Worm (Caenorhabditis elegans) whole organism, L2 larva: ENCODE data around the gene isw-1.

Experiments used
- C34F6.9 ChIP-seq: fragments of 150-350 bp; optimal IDR thresholded peaks from 2 replicates; lab custom pipeline; 2014; ENCODE audit warnings: missing biosample characterization, missing genetic modification characterization
- F13H6.1 ChIP-seq: sonication (generic microtip); optimal IDR thresholded peaks from 2 replicates; lab custom pipeline; 2016; ENCODE audit warnings: missing genetic modification characterization, missing compliant biosample characterization
- Y55F3AM.14 ChIP-seq: fragments of 200-800 bp; sonication (Bioruptor generic); optimal IDR thresholded peaks from 2 replicates; lab custom pipeline; 2018; ENCODE audit warnings: mild to moderate bottlenecking, missing genetic modification characterization, missing compliant biosample characterization
- ZK546.5 ChIP-seq: sonication (generic microtip); optimal IDR thresholded peaks from 2 replicates; lab custom pipeline; 2017; ENCODE audit warnings: missing biosample characterization, missing genetic modification characterization
- alr-1 ChIP-seq: fragments of 150-350 bp; optimal IDR thresholded peaks from 2 replicates; lab custom pipeline; 2014; ENCODE audit warnings: missing biosample characterization, missing genetic modification characterization
- aly-2 ChIP-seq: fragments of 150-350 bp; optimal IDR thresholded peaks from 2 replicates; lab custom pipeline; 2014; ENCODE audit warnings: missing biosample characterization, missing genetic modification characterization
- ama-1 ChIP-seq: fragments of 150-350 bp; optimal IDR thresholded peaks from 2 replicates; lab custom pipeline; 2018; ENCODE audit warnings: inconsistent platforms
- blmp-1 ChIP-seq: sonication (generic microtip); optimal IDR thresholded peaks from 2 replicates; lab custom pipeline; 2017; ENCODE audit warnings: missing genetic modification characterization, mild to moderate bottlenecking, missing compliant biosample characterization, antibody characterized with exemption, moderate library complexity; ENCODE audit not compliant: insufficient read depth
- ceh-16 ChIP-seq: fragments of 150-350 bp; optimal IDR thresholded peaks from 2 replicates; lab custom pipeline; 2014; ENCODE audit warnings: missing biosample characterization, missing genetic modification characterization
- crh-2 ChIP-seq: sonication (generic microtip); optimal IDR thresholded peaks from 2 replicates; lab custom pipeline; 2017; ENCODE audit warnings: missing biosample characterization, missing genetic modification characterization
- egl-27 ChIP-seq: sonication (generic microtip); optimal IDR thresholded peaks from 3 replicates; lab custom pipeline; 2017; ENCODE audit warnings: missing biosample characterization, missing genetic modification reagents, missing genetic modification characterization
- elt-3 ChIP-seq: sonication (generic microtip); optimal IDR thresholded peaks from 2 replicates; lab custom pipeline; 2017; ENCODE audit warnings: missing biosample characterization, missing genetic modification characterization
- fos-1 ChIP-seq: fragments of 150-350 bp; optimal IDR thresholded peaks from 2 replicates; lab custom pipeline; 2014; ENCODE audit warnings: missing biosample characterization, missing genetic modification characterization
- gmeb-1 ChIP-seq: fragments of 150-350 bp; optimal IDR thresholded peaks from 2 replicates; lab custom pipeline; 2014; ENCODE audit warnings: missing biosample characterization, missing genetic modification characterization
- lin-13 ChIP-seq: fragments of 150-350 bp; optimal IDR thresholded peaks from 2 replicates; lab custom pipeline; 2014; ENCODE audit warnings: missing biosample characterization, missing genetic modification reagents, missing genetic modification characterization
- lin-39 ChIP-seq: fragments of 150-350 bp; optimal IDR thresholded peaks from 2 replicates; lab custom pipeline; 2014; ENCODE audit warnings: missing biosample characterization, missing genetic modification reagents, missing genetic modification characterization
- lsy-2 ChIP-seq, 2 experiments: fragments of 150-350 bp in 1 of 2; sonication (generic microtip) in 1 of 2; optimal IDR thresholded peaks; 2 replicates each; lab custom pipeline; 2014 to 2017; ENCODE audit warnings: missing biosample characterization in 2 of 2, missing genetic modification characterization in 2 of 2
- mbf-1 ChIP-seq: sonication (generic microtip); optimal IDR thresholded peaks from 2 replicates; lab custom pipeline; 2017; ENCODE audit warnings: missing biosample characterization, missing genetic modification characterization
- mdl-1 ChIP-seq, 2 experiments: fragments of 150-350 bp in 1 of 2; sonication (generic microtip) in 1 of 2; optimal IDR thresholded peaks; 2 replicates each; lab custom pipeline; 2017; ENCODE audit warnings: missing biosample characterization in 2 of 2, missing genetic modification characterization in 2 of 2
- nhr-11 ChIP-seq: fragments of 150-350 bp; optimal IDR thresholded peaks from 2 replicates; lab custom pipeline; 2014; ENCODE audit warnings: missing biosample characterization, missing genetic modification characterization
- nhr-12 ChIP-seq: fragments of 150-350 bp; optimal IDR thresholded peaks from 2 replicates; lab custom pipeline; 2014; ENCODE audit warnings: missing biosample characterization, missing genetic modification characterization
- nhr-129 ChIP-seq: fragments of 150-350 bp; optimal IDR thresholded peaks from 2 replicates; lab custom pipeline; 2014; ENCODE audit warnings: missing biosample characterization, missing genetic modification characterization
- nhr-237 ChIP-seq: fragments of 150-350 bp; optimal IDR thresholded peaks from 2 replicates; lab custom pipeline; 2014; ENCODE audit warnings: missing biosample characterization, missing genetic modification characterization
- nhr-25 ChIP-seq: fragments of 150-350 bp; sonication (generic microtip); optimal IDR thresholded peaks from 3 replicates; lab custom pipeline; 2014; ENCODE audit warnings: missing biosample characterization, missing genetic modification characterization
- nhr-6 ChIP-seq: fragments of 150-350 bp; optimal IDR thresholded peaks from 2 replicates; lab custom pipeline; 2014; ENCODE audit warnings: missing biosample characterization, missing genetic modification characterization
- nhr-77 ChIP-seq: fragments of 150-350 bp; optimal IDR thresholded peaks from 2 replicates; lab custom pipeline; 2014; ENCODE audit warnings: missing biosample characterization, missing genetic modification characterization
- peb-1 ChIP-seq: fragments of 150-350 bp; optimal IDR thresholded peaks from 2 replicates; lab custom pipeline; 2014; ENCODE audit warnings: missing biosample characterization, missing genetic modification characterization
- sem-4 ChIP-seq: fragments of 150-350 bp; optimal IDR thresholded peaks from 2 replicates; lab custom pipeline; 2014; ENCODE audit warnings: missing biosample characterization, missing genetic modification reagents, missing genetic modification characterization
- skn-1 ChIP-seq: sonication (generic microtip); optimal IDR thresholded peaks from 2 replicates; lab custom pipeline; 2017; ENCODE audit warnings: missing biosample characterization, missing genetic modification characterization
- sma-9 ChIP-seq, 2 experiments: fragments of 150-350 bp in 1 of 2; sonication (generic microtip) in 1 of 2; optimal IDR thresholded peaks; 2 replicates each; lab custom pipeline; 2014 to 2016; ENCODE audit warnings: missing genetic modification characterization in 2 of 2, mild to moderate bottlenecking in 1 of 2, missing biosample characterization in 1 of 2, missing compliant biosample characterization in 1 of 2, missing genetic modification reagents in 1 of 2, moderate library complexity in 1 of 2
- snpc-4 ChIP-seq: fragments of 150-350 bp; optimal IDR thresholded peaks from 2 replicates; lab custom pipeline; 2014; ENCODE audit warnings: missing biosample characterization, missing genetic modification characterization
- unc-39 ChIP-seq: fragments of 150-350 bp; optimal IDR thresholded peaks from 2 replicates; lab custom pipeline; 2014; ENCODE audit warnings: missing biosample characterization, missing genetic modification characterization
- zag-1 ChIP-seq: fragments of 150-350 bp; optimal IDR thresholded peaks from 2 replicates; lab custom pipeline; 2014; ENCODE audit warnings: missing biosample characterization, missing genetic modification characterization
- ztf-1 ChIP-seq: fragments of 200-800 bp; sonication (Bioruptor generic); conservative IDR thresholded peaks from 2 replicates; pipeline ENCODE4 v1.3.6; 2022; ENCODE audit warnings: missing genetic modification characterization, missing compliant biosample characterization
- ztf-4 ChIP-seq: fragments of 150-350 bp; optimal IDR thresholded peaks from 2 replicates; lab custom pipeline; 2014; ENCODE audit warnings: missing biosample characterization, missing genetic modification characterization

Gene isw-1

DNA sequence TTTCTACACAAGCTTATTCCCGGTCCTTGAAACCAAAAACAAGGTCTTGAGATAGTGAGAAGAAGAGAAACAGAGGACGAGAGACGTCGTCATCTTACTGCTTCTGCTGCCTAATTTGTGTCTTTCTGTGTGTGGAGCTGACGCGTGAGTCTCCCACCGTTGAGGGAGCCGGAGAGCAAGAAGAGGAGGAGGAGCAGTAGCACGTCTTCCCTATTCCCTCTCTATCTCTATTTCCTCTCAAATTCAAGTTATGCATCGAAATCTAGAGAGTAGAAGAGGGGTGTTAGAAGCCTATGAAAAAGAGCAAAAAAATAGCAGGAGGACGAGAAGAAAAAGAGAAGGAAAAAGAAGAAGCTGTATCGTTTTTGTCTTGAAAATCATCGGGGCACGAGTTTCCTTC lies 14.7 kb downstream of the isw-1 start (continued):
- no peak for TF ChIP-seq egl-27 (tag; lab: Kevin White, UChicago)
- TF ChIP-seq sem-4, result peak; percentile 26
- no peak for TF ChIP-seq peb-1 (tag; lab: Kevin White, UChicago)
- no peak for TF ChIP-seq aly-2 (tag; lab: Kevin White, UChicago)
- no peak for TF ChIP-seq mbf-1 (tag; lab: Kevin White, UChicago)
- peak; percentile 50 for TF ChIP-seq ztf-4 (tag; lab: Kevin White, UChicago)
- no peak for TF ChIP-seq lin-39 (tag; lab: Kevin White, UChicago)
- peak; percentile 10 to 36 for TF ChIP-seq mdl-1 (tag; optimal IDR thresholded peaks at IDR 0.05; lab: Kevin White, UChicago)

DNA sequence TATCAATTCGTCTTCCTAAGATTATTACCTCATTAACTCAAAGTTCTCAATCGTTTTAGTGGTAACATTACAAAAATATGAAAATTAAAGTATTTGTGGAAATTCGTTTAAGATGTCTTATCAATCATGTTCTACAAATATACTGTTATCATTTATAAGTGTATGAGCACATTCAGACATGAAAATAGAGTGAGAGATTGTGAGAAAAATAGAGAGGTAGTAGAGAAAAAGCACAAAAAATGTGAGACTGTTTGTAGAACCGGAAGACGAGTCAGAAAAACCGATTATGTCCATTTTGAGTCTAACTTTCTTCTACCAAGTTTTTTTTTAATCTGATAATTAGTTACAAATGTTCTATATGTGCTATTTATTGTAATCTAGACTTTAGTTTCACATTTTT lies 16.6 kb downstream of the isw-1 start:
- TF ChIP-seq crh-2 (tag; lab: Kevin White, UChicago) (peak; percentile 11), fos-1 (tag; lab: Kevin White, UChicago) (peak; percentile 93), skn-1 (tag; lab: Kevin White, UChicago) (peak; percentile 24), aly-2 (tag; lab: Kevin White, UChicago) (no peak), ceh-16 (tag; lab: Kevin White, UChicago) (no peak), sma-9 (GFP tag; optimal IDR thresholded peaks at IDR 0.05; lab: Kevin White, UChicago) (peak; percentile 5), sma-9 (tag; optimal IDR thresholded peaks at IDR 0.05; lab: Kevin White, UChicago) (no peak)

DNA sequence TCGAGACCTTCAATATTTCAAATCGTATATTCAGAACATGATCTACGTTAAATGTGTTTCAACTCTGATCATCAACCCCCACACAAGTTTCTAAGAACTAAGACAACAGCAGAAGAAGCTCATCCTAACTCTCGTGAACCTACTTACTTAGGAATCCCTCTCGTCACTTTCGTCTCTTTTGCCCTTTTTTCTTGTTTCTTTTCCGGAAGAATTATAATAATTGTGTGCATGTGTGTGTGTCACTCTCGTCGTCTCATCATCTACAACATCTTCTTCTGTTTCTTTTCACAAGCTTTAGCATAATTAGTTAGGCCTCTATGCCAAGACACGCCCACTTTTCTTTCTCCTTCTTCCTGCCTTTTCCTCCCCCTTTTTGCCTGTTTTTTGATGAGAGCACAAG lies 19.4 kb downstream of the isw-1 start:
- TF ChIP-seq crh-2 (tag; lab: Kevin White, UChicago), result peak; percentile 21
- TF ChIP-seq ztf-1, result no peak
- TF ChIP-seq mdl-1 (tag; optimal IDR thresholded peaks at IDR 0.05; lab: Kevin White, UChicago), result peak in 1 of 2 experiments; percentile 38
- no peak for TF ChIP-seq lin-39 (tag; lab: Kevin White, UChicago)
- TF ChIP-seq lsy-2 (tag; optimal IDR thresholded peaks at IDR 0.05; lab: Kevin White, UChicago), result peak in 1 of 2 experiments; percentile 45
- TF ChIP-seq nhr-25 (tag; lab: Kevin White, UChicago), result no peak
- TF ChIP-seq zag-1 (tag; lab: Kevin White, UChicago), result no peak
- peak; percentile 18 for TF ChIP-seq sma-9 (GFP tag; optimal IDR thresholded peaks at IDR 0.05; lab: Kevin White, UChicago)
- no peak for TF ChIP-seq sma-9 (tag; optimal IDR thresholded peaks at IDR 0.05; lab: Kevin White, UChicago)
- TF ChIP-seq egl-27 (tag; lab: Kevin White, UChicago), result no peak
- TF ChIP-seq nhr-129, result no peak
- TF ChIP-seq C34F6.9 (tag; lab: Kevin White, UChicago), result peak; percentile 58

DNA sequence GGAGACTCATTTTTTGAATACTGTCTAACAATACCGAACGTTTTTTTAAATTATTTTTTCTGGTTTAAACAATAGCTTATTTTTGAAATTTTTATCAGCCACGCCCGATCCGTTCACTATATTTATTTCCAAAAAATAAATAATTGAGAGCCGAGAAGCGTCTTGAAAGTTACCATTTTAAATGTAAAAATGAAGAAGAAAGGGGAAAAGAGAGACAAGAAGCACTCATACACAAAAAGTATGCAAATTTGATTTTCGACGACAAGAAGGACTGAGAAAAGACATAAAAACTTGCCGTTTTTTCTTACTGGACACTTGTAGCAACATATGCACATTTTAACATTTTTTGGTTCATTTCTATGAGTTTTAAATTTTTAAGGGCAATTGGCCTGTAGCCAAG lies 28.1 kb downstream of the isw-1 start:
- TF ChIP-seq lin-39 (tag; lab: Kevin White, UChicago) (no peak), Y55F3AM.14 (GFP tag; lab: Kevin White, UChicago) (no peak), ama-1 (lab: Kevin White, UChicago) (no peak), nhr-11 (tag; lab: Kevin White, UChicago) (no peak), ZK546.5 (tag; lab: Kevin White, UChicago) (no peak), lin-13 (GFP tag; lab: Kevin White, UChicago) (no peak), nhr-12 (tag; lab: Kevin White, UChicago) (no peak), F13H6.1 (no peak), snpc-4 (tag; lab: Kevin White, UChicago) (no peak), alr-1 (tag; lab: Kevin White, UChicago) (no peak), nhr-77 (tag; lab: Kevin White, UChicago) (no peak), lsy-2 (tag; optimal IDR thresholded peaks at IDR 0.05; lab: Kevin White, UChicago) (no peak), nhr-6 (no peak), nhr-129 (no peak), mbf-1 (tag; lab: Kevin White, UChicago) (no peak), ceh-16 (tag; lab: Kevin White, UChicago) (no peak), elt-3 (tag; lab: Kevin White, UChicago) (no peak), blmp-1 (tag; lab: Kevin White, UChicago) (no peak)

DNA sequence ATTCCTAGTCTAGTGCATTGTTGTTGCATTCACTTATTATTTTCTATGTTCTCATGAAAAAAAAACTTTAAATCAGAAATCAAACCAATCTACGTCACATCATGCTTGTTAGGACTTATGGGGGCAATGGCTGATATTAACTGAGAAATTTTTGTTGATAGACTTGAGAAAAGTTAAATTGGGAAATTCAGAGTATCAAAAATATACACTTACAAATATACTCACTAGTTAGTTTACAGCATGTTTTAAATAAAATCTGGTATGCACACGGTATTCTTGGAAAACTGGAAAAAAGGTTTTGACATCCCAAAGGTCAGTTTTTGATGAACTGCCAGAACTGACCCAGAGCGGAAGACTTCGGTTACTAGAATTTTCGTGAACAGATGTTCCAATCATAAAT lies 28.9 kb downstream of the isw-1 start:
- TF ChIP-seq ZK546.5 (tag; lab: Kevin White, UChicago), result no peak
- no peak for TF ChIP-seq egl-27 (tag; lab: Kevin White, UChicago)
- no peak for TF ChIP-seq nhr-77 (tag; lab: Kevin White, UChicago)
- no peak for TF ChIP-seq C34F6.9 (tag; lab: Kevin White, UChicago)
- TF ChIP-seq unc-39 (tag; lab: Kevin White, UChicago), result no peak
- no peak for TF ChIP-seq F13H6.1
- no peak for TF ChIP-seq gmeb-1 (tag; lab: Kevin White, UChicago)
- no peak for TF ChIP-seq nhr-129
- no peak for TF ChIP-seq nhr-237 (tag; lab: Kevin White, UChicago)
- TF ChIP-seq peb-1 (tag; lab: Kevin White, UChicago), result no peak
